Worm (Caenorhabditis elegans) whole organism, L2 larva: Measurements from ENCODE around the gene clec-70.
A peak's percentile ranks its signal among the peaks of the same experiment; 100 is the strongest.

Source experiments
- F13H6.1 ChIP-seq: sonication (generic microtip); optimal IDR thresholded peaks from 2 replicates; lab custom pipeline; 2016; ENCODE audit warnings: missing genetic modification characterization, missing compliant biosample characterization
- ZK546.5 ChIP-seq: sonication (generic microtip); optimal IDR thresholded peaks from 2 replicates; lab custom pipeline; 2017; ENCODE audit warnings: missing biosample characterization, missing genetic modification characterization
- aly-2 ChIP-seq: fragments of 150-350 bp; optimal IDR thresholded peaks from 2 replicates; lab custom pipeline; 2014; ENCODE audit warnings: missing biosample characterization, missing genetic modification characterization
- ama-1 ChIP-seq: fragments of 150-350 bp; optimal IDR thresholded peaks from 2 replicates; lab custom pipeline; 2018; ENCODE audit warnings: inconsistent platforms
- blmp-1 ChIP-seq: sonication (generic microtip); optimal IDR thresholded peaks from 2 replicates; lab custom pipeline; 2017; ENCODE audit warnings: missing genetic modification characterization, mild to moderate bottlenecking, missing compliant biosample characterization, antibody characterized with exemption, moderate library complexity; ENCODE audit not compliant: insufficient read depth
- ceh-16 ChIP-seq: fragments of 150-350 bp; optimal IDR thresholded peaks from 2 replicates; lab custom pipeline; 2014; ENCODE audit warnings: missing biosample characterization, missing genetic modification characterization
- ceh-82 ChIP-seq: fragments of 150-350 bp; optimal IDR thresholded peaks from 2 replicates; lab custom pipeline; 2014; ENCODE audit warnings: missing biosample characterization, missing genetic modification characterization
- crh-2 ChIP-seq: sonication (generic microtip); optimal IDR thresholded peaks from 2 replicates; lab custom pipeline; 2017; ENCODE audit warnings: missing biosample characterization, missing genetic modification characterization
- dmd-4 ChIP-seq: sonication (generic microtip); optimal IDR thresholded peaks from 2 replicates; lab custom pipeline; 2017; ENCODE audit warnings: missing biosample characterization, missing genetic modification characterization
- elt-1 ChIP-seq: fragments of 150-350 bp; optimal IDR thresholded peaks from 2 replicates; lab custom pipeline; 2014; ENCODE audit warnings: missing biosample characterization, missing genetic modification characterization
- fos-1 ChIP-seq: fragments of 150-350 bp; optimal IDR thresholded peaks from 2 replicates; lab custom pipeline; 2014; ENCODE audit warnings: missing biosample characterization, missing genetic modification characterization
- lin-11 ChIP-seq: fragments of 150-350 bp; sonication (generic microtip); optimal IDR thresholded peaks from 2 replicates; lab custom pipeline; 2014; ENCODE audit warnings: missing biosample characterization, missing genetic modification characterization, inconsistent platforms, mixed read lengths
- lin-13 ChIP-seq: fragments of 150-350 bp; optimal IDR thresholded peaks from 2 replicates; lab custom pipeline; 2014; ENCODE audit warnings: missing biosample characterization, missing genetic modification reagents, missing genetic modification characterization
- lin-39 ChIP-seq: fragments of 150-350 bp; optimal IDR thresholded peaks from 2 replicates; lab custom pipeline; 2014; ENCODE audit warnings: missing biosample characterization, missing genetic modification reagents, missing genetic modification characterization
- lsy-2 ChIP-seq, 2 experiments: fragments of 150-350 bp in 1 of 2; sonication (generic microtip) in 1 of 2; optimal IDR thresholded peaks; 2 replicates each; lab custom pipeline; 2014 to 2017; ENCODE audit warnings: missing biosample characterization in 2 of 2, missing genetic modification characterization in 2 of 2
- mab-5 ChIP-seq: fragments of 150-350 bp; optimal IDR thresholded peaks from 2 replicates; lab custom pipeline; 2014; ENCODE audit warnings: missing biosample characterization, missing genetic modification characterization
- nhr-12 ChIP-seq: fragments of 150-350 bp; optimal IDR thresholded peaks from 2 replicates; lab custom pipeline; 2014; ENCODE audit warnings: missing biosample characterization, missing genetic modification characterization
- nhr-129 ChIP-seq: fragments of 150-350 bp; optimal IDR thresholded peaks from 2 replicates; lab custom pipeline; 2014; ENCODE audit warnings: missing biosample characterization, missing genetic modification characterization
- nhr-21 ChIP-seq: fragments of 150-350 bp; optimal IDR thresholded peaks from 2 replicates; lab custom pipeline; 2014; ENCODE audit warnings: missing biosample characterization, missing genetic modification characterization
- nhr-237 ChIP-seq: fragments of 150-350 bp; optimal IDR thresholded peaks from 2 replicates; lab custom pipeline; 2014; ENCODE audit warnings: missing biosample characterization, missing genetic modification characterization
- nhr-6 ChIP-seq: fragments of 150-350 bp; optimal IDR thresholded peaks from 2 replicates; lab custom pipeline; 2014; ENCODE audit warnings: missing biosample characterization, missing genetic modification characterization
- peb-1 ChIP-seq: fragments of 150-350 bp; optimal IDR thresholded peaks from 2 replicates; lab custom pipeline; 2014; ENCODE audit warnings: missing biosample characterization, missing genetic modification characterization
- sem-4 ChIP-seq: fragments of 150-350 bp; optimal IDR thresholded peaks from 2 replicates; lab custom pipeline; 2014; ENCODE audit warnings: missing biosample characterization, missing genetic modification reagents, missing genetic modification characterization
- skn-1 ChIP-seq: sonication (generic microtip); optimal IDR thresholded peaks from 2 replicates; lab custom pipeline; 2017; ENCODE audit warnings: missing biosample characterization, missing genetic modification characterization
- sma-3 ChIP-seq: sonication (generic microtip); optimal IDR thresholded peaks from 2 replicates; lab custom pipeline; 2016; ENCODE audit warnings: missing genetic modification reagents, missing genetic modification characterization, missing compliant biosample characterization
- sma-9 ChIP-seq, 2 experiments: fragments of 150-350 bp in 1 of 2; sonication (generic microtip) in 1 of 2; optimal IDR thresholded peaks; 2 replicates each; lab custom pipeline; 2014 to 2016; ENCODE audit warnings: missing genetic modification characterization in 2 of 2, mild to moderate bottlenecking in 1 of 2, missing biosample characterization in 1 of 2, missing compliant biosample characterization in 1 of 2, missing genetic modification reagents in 1 of 2, moderate library complexity in 1 of 2
- unc-39 ChIP-seq: fragments of 150-350 bp; optimal IDR thresholded peaks from 2 replicates; lab custom pipeline; 2014; ENCODE audit warnings: missing biosample characterization, missing genetic modification characterization
- unc-55 ChIP-seq: fragments of 150-350 bp; sonication (generic microtip); optimal IDR thresholded peaks from 3 replicates; lab custom pipeline; 2014; ENCODE audit warnings: missing biosample characterization, missing genetic modification reagents, missing genetic modification characterization
- unc-62 ChIP-seq: fragments of 150-350 bp; optimal IDR thresholded peaks from 2 replicates; lab custom pipeline; 2014; ENCODE audit warnings: missing biosample characterization, missing genetic modification reagents, missing genetic modification characterization
- zag-1 ChIP-seq: fragments of 150-350 bp; optimal IDR thresholded peaks from 2 replicates; lab custom pipeline; 2014; ENCODE audit warnings: missing biosample characterization, missing genetic modification characterization
- ztf-11 ChIP-seq: sonication (generic microtip); optimal IDR thresholded peaks from 2 replicates; lab custom pipeline; 2017; ENCODE audit warnings: missing biosample characterization, missing genetic modification characterization
- ztf-4 ChIP-seq: fragments of 150-350 bp; optimal IDR thresholded peaks from 2 replicates; lab custom pipeline; 2014; ENCODE audit warnings: missing biosample characterization, missing genetic modification characterization

The clec-70 gene

DNA sequence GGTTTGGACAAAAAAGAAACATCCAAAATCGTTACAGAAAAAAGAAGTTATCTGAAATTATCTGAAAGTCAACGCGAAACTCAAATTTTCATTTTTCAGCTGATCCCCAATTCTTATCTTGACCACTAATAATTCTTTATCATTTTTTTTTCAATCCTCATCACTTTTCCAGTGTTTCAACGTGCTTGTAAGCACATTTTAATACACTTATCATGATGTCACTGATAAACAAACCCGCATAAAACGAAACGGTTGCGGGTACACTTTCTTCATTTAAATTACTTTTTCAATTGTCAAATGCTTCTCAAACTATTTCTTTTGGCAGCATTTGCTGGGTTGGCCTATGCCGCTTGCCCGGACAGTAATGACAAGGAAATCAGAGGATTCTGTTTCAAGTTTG lies 10.6 kb upstream of the clec-70 start, which contains the start of gene clec-67:
clec-67 (plus strand) TSS at position 268 of the 400 bp plus-strand sequence.
- TF ChIP-seq elt-1 (no peak), peb-1 (tag; lab: Kevin White, UChicago) (no peak), nhr-129 (tag; lab: Kevin White, UChicago) (no peak), fos-1 (tag; lab: Kevin White, UChicago) (peak; percentile 79), sma-9 (GFP tag; optimal IDR thresholded peaks at IDR 0.05; lab: Kevin White, UChicago) (peak; percentile 40), sma-9 (tag; optimal IDR thresholded peaks at IDR 0.05; lab: Kevin White, UChicago) (no peak)

DNA sequence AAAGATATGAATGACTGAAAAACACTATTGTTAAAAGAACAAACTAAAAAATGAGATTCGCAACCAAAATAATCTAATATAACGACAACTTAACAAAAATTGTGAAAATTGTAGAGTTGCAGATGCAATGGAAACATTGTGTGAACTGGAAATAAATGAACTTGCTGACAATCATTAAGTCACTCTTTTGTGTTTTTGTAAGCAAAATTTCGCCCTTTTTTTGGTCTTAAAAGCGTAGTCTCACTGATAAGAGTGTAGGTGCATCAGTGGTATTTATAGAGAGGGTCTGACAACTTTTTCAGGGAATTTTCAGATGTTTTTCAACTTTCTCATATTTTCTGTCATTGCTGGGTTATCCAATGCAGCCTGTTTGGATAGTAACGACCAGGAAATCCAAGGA lies 6.4 kb upstream of the clec-70 start, which contains the start of gene clec-68:
clec-68 (plus strand) TSS at position 301 of the 400 bp plus-strand sequence.
- TF ChIP-seq nhr-237 (tag; lab: Kevin White, UChicago) (no peak), fos-1 (tag; lab: Kevin White, UChicago) (no peak), ama-1 (lab: Kevin White, UChicago) (no peak), unc-62 (no peak), ZK546.5 (tag; lab: Kevin White, UChicago) (no peak), nhr-12 (no peak), zag-1 (tag; lab: Kevin White, UChicago) (no peak), aly-2 (tag; lab: Kevin White, UChicago) (no peak), mab-5 (tag; lab: Kevin White, UChicago) (no peak), sma-9 (GFP tag; optimal IDR thresholded peaks at IDR 0.05; lab: Kevin White, UChicago) (no peak), sma-9 (tag; optimal IDR thresholded peaks at IDR 0.05; lab: Kevin White, UChicago) (no peak), nhr-21 (no peak), peb-1 (tag; lab: Kevin White, UChicago) (no peak)

DNA sequence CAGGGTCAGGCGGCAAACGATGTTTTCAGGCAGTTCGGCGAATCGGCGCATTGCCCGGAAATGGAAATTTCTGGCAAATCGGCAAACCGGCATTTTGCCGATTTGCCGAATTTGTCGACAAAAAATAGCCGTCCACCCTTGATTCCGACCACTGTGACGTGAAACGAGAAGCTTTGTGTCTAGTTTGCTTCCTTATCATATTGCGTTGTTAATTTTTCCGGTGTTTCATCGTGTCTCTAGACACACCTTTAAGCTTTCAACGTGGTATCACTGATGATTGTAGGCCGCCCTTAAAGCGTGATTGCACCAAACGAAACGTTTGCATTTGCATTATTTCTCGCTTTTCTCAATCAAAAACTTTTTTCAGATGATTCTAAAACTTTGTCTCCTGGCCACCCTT lies 4.6 kb downstream of the clec-70 start, which contains the start of gene clec-71:
clec-71 (plus strand) TSS at position 362 of the 400 bp plus-strand sequence.
- TF ChIP-seq zag-1 (tag; lab: Kevin White, UChicago) (no peak), ama-1 (lab: Kevin White, UChicago) (no peak), nhr-237 (tag; lab: Kevin White, UChicago) (no peak), unc-62 (no peak), unc-55 (no peak), elt-1 (no peak), ceh-16 (tag; lab: Kevin White, UChicago) (no peak), lin-13 (no peak), blmp-1 (tag; lab: Kevin White, UChicago) (no peak), sma-9 (GFP tag; optimal IDR thresholded peaks at IDR 0.05; lab: Kevin White, UChicago) (no peak), sma-9 (tag; optimal IDR thresholded peaks at IDR 0.05; lab: Kevin White, UChicago) (no peak), lsy-2 (tag; optimal IDR thresholded peaks at IDR 0.05; lab: Kevin White, UChicago) (no peak), unc-39 (tag; lab: Kevin White, UChicago) (no peak)

DNA sequence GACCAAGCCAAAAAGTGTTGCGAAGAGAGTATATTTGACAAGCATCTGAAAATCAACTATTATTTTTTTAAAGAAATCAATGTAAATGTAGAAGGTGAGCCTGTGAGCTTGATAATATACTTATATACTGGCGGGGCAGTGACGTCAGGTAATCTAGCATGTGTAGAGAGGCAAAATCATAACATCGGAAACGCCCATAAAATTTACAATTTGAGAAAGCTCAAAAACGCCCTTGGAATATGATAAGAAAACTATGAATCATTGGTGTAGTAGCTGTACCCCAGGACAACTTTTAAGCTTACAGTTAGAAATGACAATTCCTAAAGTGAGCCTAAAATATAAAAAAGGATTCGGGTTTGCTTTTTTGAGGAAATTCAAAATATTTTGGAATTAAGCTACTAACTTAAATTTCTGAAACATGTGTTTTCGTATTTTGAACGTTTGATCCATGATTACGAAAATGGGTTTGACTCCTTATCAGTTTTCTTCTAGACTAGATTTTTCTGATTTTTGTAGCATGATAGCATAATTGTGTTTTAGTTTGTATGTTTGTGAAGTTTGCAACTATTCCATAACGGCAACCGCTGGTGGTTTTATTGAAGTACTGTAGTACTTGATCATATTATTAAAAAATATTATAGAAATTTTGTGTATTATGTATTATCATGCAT lies 9.3 kb downstream of the clec-70 start, which contains the start of gene clec-174:
clec-174 (minus strand) TSS at position 51 of the 671 bp plus-strand sequence.
- TF ChIP-seq unc-62 (no peak), F13H6.1 (no peak), dmd-4 (tag; lab: Kevin White, UChicago) (no peak), lin-39 (tag; lab: Kevin White, UChicago) (no peak), mab-5 (tag; lab: Kevin White, UChicago) (no peak), lin-13 (no peak), lin-11 (no peak), ztf-4 (no peak), nhr-129 (tag; lab: Kevin White, UChicago) (no peak), aly-2 (tag; lab: Kevin White, UChicago) (no peak), elt-1 (no peak), unc-39 (tag; lab: Kevin White, UChicago) (no peak), sma-3 (GFP tag; lab: Kevin White, UChicago) (no peak), skn-1 (tag; lab: Kevin White, UChicago) (no peak), ceh-82 (tag; lab: Kevin White, UChicago) (no peak), crh-2 (tag; lab: Kevin White, UChicago) (no peak), sem-4 (tag; lab: Kevin White, UChicago) (no peak), unc-55 (no peak), blmp-1 (tag; lab: Kevin White, UChicago) (no peak), ztf-11 (tag; lab: Kevin White, UChicago) (no peak)

DNA sequence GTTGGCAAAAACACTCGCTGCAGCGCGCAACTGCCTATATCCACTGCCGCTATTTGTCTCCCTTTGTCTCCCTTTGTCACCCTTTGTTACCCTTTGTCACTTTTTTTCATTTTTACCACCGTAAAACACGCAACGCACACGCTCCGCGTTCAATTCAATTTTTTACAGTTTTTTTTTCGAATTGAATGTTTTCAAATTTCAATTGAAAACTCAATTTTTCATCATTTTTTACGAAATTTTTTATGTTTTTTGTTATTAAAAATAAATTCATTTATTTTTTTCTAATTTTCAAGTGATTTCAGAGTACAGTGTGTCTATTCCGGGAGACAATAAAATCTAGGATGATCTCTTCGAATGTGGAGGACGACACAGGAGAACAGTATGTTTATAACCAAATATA lies 10.5 kb downstream of the clec-70 start, which contains the start of gene Y46C8AL.11:
Y46C8AL.11 (plus strand) TSS at position 301 of the 400 bp plus-strand sequence.
- TF ChIP-seq elt-1, result no peak
- no peak for TF ChIP-seq ceh-82 (tag; lab: Kevin White, UChicago)
- TF ChIP-seq nhr-21, result no peak
- no peak for TF ChIP-seq ztf-4
- no peak for TF ChIP-seq nhr-6 (tag; lab: Kevin White, UChicago)
- no peak for TF ChIP-seq sem-4 (tag; lab: Kevin White, UChicago)
- TF ChIP-seq ama-1 (lab: Kevin White, UChicago), result no peak
